Fruit fly (Drosophila melanogaster): ENCODE results near the gene CG31041.

dm6 chr3R:29608177-29608576 is 17.5 kb upstream of the CG31041 start, which contains the start of gene Diedel2:
- TF ChIP-seq CG6163 (GFP tag; IDR thresholded peaks at IDR 0.05), result no peak
- no peak for TF ChIP-seq dac (GFP tag; optimal IDR thresholded peaks at IDR 0.05)
- no peak for TF ChIP-seq Eip75B (GFP tag; optimal IDR thresholded peaks at IDR 0.05)
- TF ChIP-seq CG9139 (GFP tag; optimal IDR thresholded peaks at IDR 0.05), result no peak
- no peak for TF ChIP-seq fd59A (GFP tag; optimal IDR thresholded peaks at IDR 0.05)
- TF ChIP-seq Sox102F (GFP tag; optimal IDR thresholded peaks at IDR 0.05), result no peak
- no peak for TF ChIP-seq CG4318 (GFP tag; optimal IDR thresholded peaks at IDR 0.05)
- TF ChIP-seq CG8319 (GFP tag; optimal IDR thresholded peaks at IDR 0.05), result no peak
- no peak for TF ChIP-seq spab (GFP tag; optimal IDR thresholded peaks at IDR 0.05)
- no peak for TF ChIP-seq Blimp-1 (GFP tag; optimal IDR thresholded peaks at IDR 0.05)
- TF ChIP-seq CG8119 (GFP tag; IDR thresholded peaks at IDR 0.05), result no peak
- no peak for TF ChIP-seq pdm3 (GFP tag; optimal IDR thresholded peaks at IDR 0.05)
- TF ChIP-seq Lpt (GFP tag; optimal IDR thresholded peaks at IDR 0.05), result no peak
- no peak for TF ChIP-seq CG7368 (GFP tag; optimal IDR thresholded peaks at IDR 0.05)

All from whole organism, prepupa.